Worm (Caenorhabditis elegans) whole organism, L2 larva: ENCODE results near the gene Y42H9AR.1.

Source experiments
- F13H6.1 ChIP-seq: sonication (generic microtip); optimal IDR thresholded peaks from 2 replicates; lab custom pipeline; 2016; ENCODE audit warnings: missing genetic modification characterization, missing compliant biosample characterization
- Y55F3AM.14 ChIP-seq: fragments of 200-800 bp; sonication (Bioruptor generic); optimal IDR thresholded peaks from 2 replicates; lab custom pipeline; 2018; ENCODE audit warnings: mild to moderate bottlenecking, missing genetic modification characterization, missing compliant biosample characterization
- aly-2 ChIP-seq: fragments of 150-350 bp; optimal IDR thresholded peaks from 2 replicates; lab custom pipeline; 2014; ENCODE audit warnings: missing biosample characterization, missing genetic modification characterization
- ama-1 ChIP-seq: fragments of 150-350 bp; optimal IDR thresholded peaks from 2 replicates; lab custom pipeline; 2018; ENCODE audit warnings: inconsistent platforms
- blmp-1 ChIP-seq: sonication (generic microtip); optimal IDR thresholded peaks from 2 replicates; lab custom pipeline; 2017; ENCODE audit warnings: missing genetic modification characterization, mild to moderate bottlenecking, missing compliant biosample characterization, antibody characterized with exemption, moderate library complexity; ENCODE audit not compliant: insufficient read depth
- egl-27 ChIP-seq: sonication (generic microtip); optimal IDR thresholded peaks from 3 replicates; lab custom pipeline; 2017; ENCODE audit warnings: missing biosample characterization, missing genetic modification reagents, missing genetic modification characterization
- elt-1 ChIP-seq: fragments of 150-350 bp; optimal IDR thresholded peaks from 2 replicates; lab custom pipeline; 2014; ENCODE audit warnings: missing biosample characterization, missing genetic modification characterization
- elt-3 ChIP-seq: sonication (generic microtip); optimal IDR thresholded peaks from 2 replicates; lab custom pipeline; 2017; ENCODE audit warnings: missing biosample characterization, missing genetic modification characterization
- fos-1 ChIP-seq: fragments of 150-350 bp; optimal IDR thresholded peaks from 2 replicates; lab custom pipeline; 2014; ENCODE audit warnings: missing biosample characterization, missing genetic modification characterization
- lin-11 ChIP-seq: fragments of 150-350 bp; sonication (generic microtip); optimal IDR thresholded peaks from 2 replicates; lab custom pipeline; 2014; ENCODE audit warnings: missing biosample characterization, missing genetic modification characterization, inconsistent platforms, mixed read lengths
- lin-13 ChIP-seq: fragments of 150-350 bp; optimal IDR thresholded peaks from 2 replicates; lab custom pipeline; 2014; ENCODE audit warnings: missing biosample characterization, missing genetic modification reagents, missing genetic modification characterization
- lin-39 ChIP-seq: fragments of 150-350 bp; optimal IDR thresholded peaks from 2 replicates; lab custom pipeline; 2014; ENCODE audit warnings: missing biosample characterization, missing genetic modification reagents, missing genetic modification characterization
- lsy-2 ChIP-seq, 2 experiments: fragments of 150-350 bp in 1 of 2; sonication (generic microtip) in 1 of 2; optimal IDR thresholded peaks; 2 replicates each; lab custom pipeline; 2014 to 2017; ENCODE audit warnings: missing biosample characterization in 2 of 2, missing genetic modification characterization in 2 of 2
- mab-5 ChIP-seq: fragments of 150-350 bp; optimal IDR thresholded peaks from 2 replicates; lab custom pipeline; 2014; ENCODE audit warnings: missing biosample characterization, missing genetic modification characterization
- mbf-1 ChIP-seq: sonication (generic microtip); optimal IDR thresholded peaks from 2 replicates; lab custom pipeline; 2017; ENCODE audit warnings: missing biosample characterization, missing genetic modification characterization
- mdl-1 ChIP-seq, 2 experiments: fragments of 150-350 bp in 1 of 2; sonication (generic microtip) in 1 of 2; optimal IDR thresholded peaks; 2 replicates each; lab custom pipeline; 2017; ENCODE audit warnings: missing biosample characterization in 2 of 2, missing genetic modification characterization in 2 of 2
- nhr-11 ChIP-seq: fragments of 150-350 bp; optimal IDR thresholded peaks from 2 replicates; lab custom pipeline; 2014; ENCODE audit warnings: missing biosample characterization, missing genetic modification characterization
- nhr-12 ChIP-seq: fragments of 150-350 bp; optimal IDR thresholded peaks from 2 replicates; lab custom pipeline; 2014; ENCODE audit warnings: missing biosample characterization, missing genetic modification characterization
- nhr-129 ChIP-seq: fragments of 150-350 bp; optimal IDR thresholded peaks from 2 replicates; lab custom pipeline; 2014; ENCODE audit warnings: missing biosample characterization, missing genetic modification characterization
- nhr-23 ChIP-seq: fragments of 150-350 bp; optimal IDR thresholded peaks from 2 replicates; lab custom pipeline; 2014; ENCODE audit warnings: missing biosample characterization, missing genetic modification reagents, missing genetic modification characterization
- nhr-237 ChIP-seq: fragments of 150-350 bp; optimal IDR thresholded peaks from 2 replicates; lab custom pipeline; 2014; ENCODE audit warnings: missing biosample characterization, missing genetic modification characterization
- nhr-25 ChIP-seq: fragments of 150-350 bp; sonication (generic microtip); optimal IDR thresholded peaks from 3 replicates; lab custom pipeline; 2014; ENCODE audit warnings: missing biosample characterization, missing genetic modification characterization
- nhr-6 ChIP-seq: fragments of 150-350 bp; optimal IDR thresholded peaks from 2 replicates; lab custom pipeline; 2014; ENCODE audit warnings: missing biosample characterization, missing genetic modification characterization
- nhr-77 ChIP-seq: fragments of 150-350 bp; optimal IDR thresholded peaks from 2 replicates; lab custom pipeline; 2014; ENCODE audit warnings: missing biosample characterization, missing genetic modification characterization
- peb-1 ChIP-seq: fragments of 150-350 bp; optimal IDR thresholded peaks from 2 replicates; lab custom pipeline; 2014; ENCODE audit warnings: missing biosample characterization, missing genetic modification characterization
- sem-4 ChIP-seq: fragments of 150-350 bp; optimal IDR thresholded peaks from 2 replicates; lab custom pipeline; 2014; ENCODE audit warnings: missing biosample characterization, missing genetic modification reagents, missing genetic modification characterization
- sma-9 ChIP-seq, 2 experiments: fragments of 150-350 bp in 1 of 2; sonication (generic microtip) in 1 of 2; optimal IDR thresholded peaks; 2 replicates each; lab custom pipeline; 2014 to 2016; ENCODE audit warnings: missing genetic modification characterization in 2 of 2, mild to moderate bottlenecking in 1 of 2, missing biosample characterization in 1 of 2, missing compliant biosample characterization in 1 of 2, missing genetic modification reagents in 1 of 2, moderate library complexity in 1 of 2
- snpc-4 ChIP-seq: fragments of 150-350 bp; optimal IDR thresholded peaks from 2 replicates; lab custom pipeline; 2014; ENCODE audit warnings: missing biosample characterization, missing genetic modification characterization
- unc-39 ChIP-seq: fragments of 150-350 bp; optimal IDR thresholded peaks from 2 replicates; lab custom pipeline; 2014; ENCODE audit warnings: missing biosample characterization, missing genetic modification characterization
- unc-55 ChIP-seq: fragments of 150-350 bp; sonication (generic microtip); optimal IDR thresholded peaks from 3 replicates; lab custom pipeline; 2014; ENCODE audit warnings: missing biosample characterization, missing genetic modification reagents, missing genetic modification characterization
- unc-62 ChIP-seq: fragments of 150-350 bp; optimal IDR thresholded peaks from 2 replicates; lab custom pipeline; 2014; ENCODE audit warnings: missing biosample characterization, missing genetic modification reagents, missing genetic modification characterization
- zag-1 ChIP-seq: fragments of 150-350 bp; optimal IDR thresholded peaks from 2 replicates; lab custom pipeline; 2014; ENCODE audit warnings: missing biosample characterization, missing genetic modification characterization
- ztf-11 ChIP-seq: sonication (generic microtip); optimal IDR thresholded peaks from 2 replicates; lab custom pipeline; 2017; ENCODE audit warnings: missing biosample characterization, missing genetic modification characterization

The Y42H9AR.1 gene

DNA sequence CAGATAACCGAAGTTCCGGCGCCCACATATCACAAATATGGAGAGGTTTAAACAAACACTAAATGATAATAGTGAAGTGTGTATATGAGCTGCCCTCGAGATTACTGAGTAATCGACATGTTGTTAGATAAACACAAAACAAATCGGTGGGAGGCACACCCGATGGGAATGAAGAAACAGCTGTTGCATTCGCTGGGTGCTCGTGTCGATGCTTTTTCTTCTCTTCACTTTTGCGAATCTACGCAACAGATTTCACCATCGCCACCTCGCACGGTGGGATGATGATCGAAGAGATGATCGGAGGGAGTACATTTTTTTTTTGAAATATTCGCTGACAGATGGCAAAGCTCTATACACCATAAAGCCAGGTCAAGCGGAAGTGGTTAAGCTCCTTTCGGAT, 44.9 kb upstream of the Y42H9AR.1 start:
- TF ChIP-seq sma-9 (GFP tag; optimal IDR thresholded peaks at IDR 0.05; lab: Kevin White, UChicago) (peak; percentile 5), sma-9 (tag; optimal IDR thresholded peaks at IDR 0.05; lab: Kevin White, UChicago) (no peak), lin-11 (no peak), nhr-129 (peak; percentile 45), F13H6.1 (tag; lab: Kevin White, UChicago) (peak; percentile 30)

DNA sequence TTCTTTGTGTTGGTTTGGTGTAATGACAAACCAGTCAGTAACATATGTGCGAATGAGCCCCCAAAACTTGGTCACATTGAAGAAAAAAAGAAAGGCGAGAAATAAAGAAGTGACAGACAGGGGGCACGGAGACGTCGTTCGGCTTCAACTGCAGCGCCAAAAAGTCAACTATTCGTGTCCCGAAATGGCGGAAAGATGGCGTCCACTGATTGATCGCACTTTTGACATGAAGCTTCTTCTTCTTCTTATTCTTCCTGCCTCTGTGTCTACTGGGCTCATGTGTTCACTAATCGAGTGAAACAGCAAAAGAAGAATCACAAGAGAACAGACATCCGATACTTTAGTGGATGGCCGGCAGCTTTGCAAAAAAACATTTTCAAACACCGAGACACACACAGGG, 44.1 kb upstream of the Y42H9AR.1 start:
- TF ChIP-seq ama-1 (lab: Kevin White, UChicago) (no peak), mbf-1 (tag; lab: Kevin White, UChicago) (no peak), F13H6.1 (tag; lab: Kevin White, UChicago) (peak; percentile 25), nhr-25 (tag; lab: Kevin White, UChicago) (no peak), ztf-11 (tag; lab: Kevin White, UChicago) (no peak), mab-5 (tag; lab: Kevin White, UChicago) (peak; percentile 16), nhr-129 (no peak), nhr-6 (tag; lab: Kevin White, UChicago) (peak; percentile 11), peb-1 (tag; lab: Kevin White, UChicago) (no peak), nhr-23 (no peak), lsy-2 (tag; optimal IDR thresholded peaks at IDR 0.05; lab: Kevin White, UChicago) (peak in 1 of 2 experiments; percentile 7), mdl-1 (tag; optimal IDR thresholded peaks at IDR 0.05; lab: Kevin White, UChicago) (peak in 1 of 2 experiments; percentile 27), unc-62 (GFP tag; lab: Kevin White, UChicago) (no peak), sem-4 (tag; lab: Kevin White, UChicago) (peak; percentile 66), zag-1 (tag; lab: Kevin White, UChicago) (no peak), lin-39 (tag; lab: Kevin White, UChicago) (peak; percentile 19), lin-13 (GFP tag; lab: Kevin White, UChicago) (no peak), blmp-1 (tag; lab: Kevin White, UChicago) (no peak), aly-2 (tag; lab: Kevin White, UChicago) (no peak)

DNA sequence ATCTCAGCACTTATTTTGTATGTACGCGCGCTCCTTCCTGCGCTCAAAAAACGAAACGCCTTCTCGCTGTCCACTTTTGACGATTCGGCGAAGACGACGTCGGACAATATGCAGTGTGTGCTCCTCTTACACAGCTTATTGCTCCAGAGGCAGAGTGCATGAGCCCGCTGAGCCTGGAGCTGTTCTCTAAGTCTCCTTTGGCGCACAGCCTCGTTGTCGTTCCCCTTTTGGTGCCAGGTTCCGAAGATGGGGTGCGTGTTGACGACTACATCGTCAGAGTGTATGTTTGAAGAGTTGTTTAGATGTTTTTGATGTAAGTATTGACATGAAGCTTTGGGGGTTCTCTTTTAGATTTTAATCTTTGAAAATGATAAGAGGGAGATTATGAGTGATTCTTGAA, 42.9 kb upstream of the Y42H9AR.1 start:
- TF ChIP-seq unc-55 (GFP tag; lab: Kevin White, UChicago) = peak; percentile 22
- TF ChIP-seq snpc-4 (tag; lab: Kevin White, UChicago) = no peak
- TF ChIP-seq mab-5 (tag; lab: Kevin White, UChicago) = no peak
- TF ChIP-seq zag-1 (tag; lab: Kevin White, UChicago) = peak; percentile 69
- TF ChIP-seq nhr-77 (tag; lab: Kevin White, UChicago) = no peak
- no peak for TF ChIP-seq nhr-23
- TF ChIP-seq lsy-2 (tag; optimal IDR thresholded peaks at IDR 0.05; lab: Kevin White, UChicago) = peak in 1 of 2 experiments; percentile 26

DNA sequence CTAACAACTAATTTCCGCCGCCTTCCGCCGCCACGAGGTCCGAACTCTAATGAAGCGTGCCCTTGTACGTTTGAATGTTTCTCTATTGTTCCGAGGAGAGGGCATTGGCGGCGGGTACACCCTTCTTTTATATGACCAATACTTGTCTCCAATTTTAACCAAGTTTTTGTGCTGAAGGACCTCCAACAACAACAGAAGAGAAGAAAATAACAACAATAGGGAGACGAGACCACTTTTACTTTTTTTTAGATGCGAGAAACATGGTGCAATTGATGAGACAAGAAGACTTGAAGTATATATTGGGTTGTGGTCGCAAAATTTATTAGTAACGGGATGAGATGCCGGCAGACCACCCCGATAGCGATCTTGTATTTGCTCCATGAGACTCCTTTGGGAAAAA, 42.3 kb upstream of the Y42H9AR.1 start:
- no peak for TF ChIP-seq nhr-237 (tag; lab: Kevin White, UChicago)
- no peak for TF ChIP-seq lin-13 (GFP tag; lab: Kevin White, UChicago)
- TF ChIP-seq unc-39 (tag; lab: Kevin White, UChicago) = no peak
- no peak for TF ChIP-seq Y55F3AM.14
- TF ChIP-seq F13H6.1 (tag; lab: Kevin White, UChicago) = no peak
- TF ChIP-seq unc-55 (GFP tag; lab: Kevin White, UChicago) = no peak
- TF ChIP-seq blmp-1 (tag; lab: Kevin White, UChicago) = no peak
- TF ChIP-seq fos-1 (tag; lab: Kevin White, UChicago) = no peak

DNA sequence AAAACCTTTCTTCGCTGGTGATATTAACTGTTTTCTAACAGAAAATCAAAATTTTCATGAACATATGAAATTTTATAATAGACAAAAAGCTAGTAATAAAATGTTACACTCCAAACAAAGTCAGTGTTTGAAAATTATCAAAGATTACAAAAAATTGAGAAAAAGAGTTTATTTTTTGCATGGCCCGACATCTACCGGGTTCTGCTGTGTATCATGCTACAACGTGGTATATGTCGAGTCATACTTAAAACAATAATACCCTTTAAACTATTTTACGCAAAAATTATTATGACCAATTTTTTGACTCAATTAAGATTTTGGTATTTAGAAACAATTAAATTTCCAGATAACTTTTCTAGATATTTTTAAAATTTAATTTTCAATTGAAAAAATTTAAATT, 37.7 kb upstream of the Y42H9AR.1 start:
- TF ChIP-seq snpc-4 (tag; lab: Kevin White, UChicago) (peak; percentile 37), elt-3 (tag; lab: Kevin White, UChicago) (no peak), nhr-11 (tag; lab: Kevin White, UChicago) (no peak), lsy-2 (tag; optimal IDR thresholded peaks at IDR 0.05; lab: Kevin White, UChicago) (no peak)
- TF ChIP-seq, all 48 proteins: peak for 1

DNA sequence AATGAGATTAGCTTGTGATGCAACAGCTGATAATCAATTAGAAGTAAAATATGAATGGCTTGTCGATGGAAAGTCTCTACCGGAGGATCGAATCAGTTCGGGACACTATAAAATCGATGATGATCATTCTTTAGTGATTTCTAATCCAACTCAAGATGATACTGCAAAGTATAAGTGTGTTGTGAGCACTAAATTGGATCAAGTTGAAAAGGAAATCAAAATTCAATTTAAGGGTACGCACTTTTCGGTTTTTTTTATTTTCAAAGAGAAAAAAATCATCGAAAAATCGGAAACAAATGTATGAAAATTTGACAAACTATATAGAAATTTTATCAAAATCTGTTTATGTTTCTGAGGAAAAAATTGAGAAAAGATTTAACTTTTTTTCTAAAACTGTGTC, 36.7 kb upstream of the Y42H9AR.1 start:
- TF ChIP-seq nhr-77 (tag; lab: Kevin White, UChicago) (no peak), lin-11 (no peak), elt-1 (tag; lab: Kevin White, UChicago) (no peak), nhr-12 (tag; lab: Kevin White, UChicago) (no peak), lin-39 (tag; lab: Kevin White, UChicago) (no peak), snpc-4 (tag; lab: Kevin White, UChicago) (no peak), egl-27 (tag; lab: Kevin White, UChicago) (no peak)
